Worm (Caenorhabditis elegans) whole organism, midembryonic: ENCODE results near the gene Y75B8A.24.

Experiments
- T22C8.4 ChIP-seq: fragments of 200-800 bp; sonication (Bioruptor generic); IDR thresholded peaks from 2 replicates; pipeline ENCODE4 v1.3.6; 2022; ENCODE audit warnings: missing genetic modification characterization, missing compliant biosample characterization
- cog-1 ChIP-seq: sonication (generic microtip); optimal IDR thresholded peaks from 2 replicates; lab custom pipeline; 2016; ENCODE audit warnings: missing genetic modification characterization, missing compliant biosample characterization
- flt-1 ChIP-seq: fragments of 200-800 bp; sonication (Bioruptor generic); IDR thresholded peaks from 2 replicates; pipeline ENCODE4 v1.3.6; 2022; ENCODE audit warnings: missing genetic modification characterization, missing compliant biosample characterization
- klf-2 ChIP-seq: fragments of 200-800 bp; sonication (Bioruptor generic); conservative IDR thresholded peaks from 2 replicates; pipeline ENCODE4 v1.3.6; 2022; ENCODE audit warnings: missing genetic modification reagents, missing genetic modification characterization, missing compliant biosample characterization
- med-1 ChIP-seq: sonication (generic microtip); optimal IDR thresholded peaks from 2 replicates; lab custom pipeline; 2017; ENCODE audit warnings: missing genetic modification characterization, mild to moderate bottlenecking, missing compliant biosample characterization, antibody characterized with exemption, missing genetic modification reagents; ENCODE audit not compliant: insufficient read depth
- ref-1 ChIP-seq: fragments of 200-800 bp; sonication (Bioruptor generic); conservative IDR thresholded peaks from 2 replicates; pipeline ENCODE4 v1.3.6; 2022; ENCODE audit warnings: missing genetic modification reagents, missing genetic modification characterization, missing compliant biosample characterization
- tab-1 ChIP-seq: fragments of 200-800 bp; sonication (Bioruptor generic); IDR thresholded peaks from 2 replicates; pipeline ENCODE4 v1.3.6; 2022; ENCODE audit warnings: missing genetic modification characterization, missing compliant biosample characterization
- ztf-23 ChIP-seq: fragments of 200-800 bp; sonication (Bioruptor generic); IDR thresholded peaks from 2 replicates; pipeline ENCODE4 v1.3.6; 2022; ENCODE audit warnings: missing genetic modification reagents, missing genetic modification characterization, missing compliant biosample characterization
- ztf-29 ChIP-seq: fragments of 200-800 bp; sonication (Bioruptor generic); IDR thresholded peaks from 2 replicates; pipeline ENCODE4 v1.3.6; 2022; ENCODE audit warnings: missing genetic modification reagents, missing genetic modification characterization, missing compliant biosample characterization

The Y75B8A.24 gene

ce11 chrIII:12273598-12274090 lies at the start of gene Y75B8A.24, which contains the start of gene Y75B8A.25:
TSS of gene Y75B8A.24 (minus strand) at chrIII:12273752.
TSS of gene Y75B8A.25 (plus strand) at chrIII:12274040.
- TF ChIP-seq ztf-23 (GFP tag; lab: Robert Waterston, UW) (0 out of 2 replicates have a peak, but pooled peaks have one; percentile 57), klf-2 (GFP tag; lab: Robert Waterston, UW) (no peak), ref-1 (GFP tag; lab: Robert Waterston, UW) (no peak), flt-1 (GFP tag; lab: Robert Waterston, UW) (0 out of 2 replicates have a peak, but pooled peaks have one; percentile 18)

DNA sequence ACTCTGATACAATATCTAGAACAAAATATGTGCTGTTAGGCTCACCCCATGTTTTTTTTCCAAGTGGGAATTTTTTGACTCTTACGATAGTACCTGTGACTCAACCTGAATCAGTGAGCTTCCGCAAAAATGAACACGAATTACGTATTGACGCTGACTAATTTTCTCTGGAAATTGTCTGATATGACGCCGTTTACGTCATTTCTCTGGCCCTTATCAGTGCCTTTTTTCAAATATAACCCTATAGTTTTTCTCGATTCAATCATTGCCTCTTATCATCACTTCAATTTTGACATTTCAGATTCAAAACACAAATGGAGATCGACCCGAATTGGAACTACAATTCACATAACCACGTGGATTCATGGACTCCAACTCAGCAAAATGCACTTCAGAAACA lies 45.2 kb upstream of the Y75B8A.24 start, which contains the start of gene Y75B8A.28:
Gene Y75B8A.28 (plus strand): TSS at position 296 of the 400 bp plus-strand sequence.
- no peak for TF ChIP-seq ref-1 (GFP tag; lab: Robert Waterston, UW)
- no peak for TF ChIP-seq cog-1
- no peak for TF ChIP-seq T22C8.4 (GFP tag; lab: Robert Waterston, UW)
- no peak for TF ChIP-seq ztf-29 (GFP tag; lab: Robert Waterston, UW)
- TF ChIP-seq flt-1 (GFP tag; lab: Robert Waterston, UW) = no peak
- no peak for TF ChIP-seq tab-1 (GFP tag; lab: Robert Waterston, UW)
- no peak for TF ChIP-seq ztf-23 (GFP tag; lab: Robert Waterston, UW)
- TF ChIP-seq med-1 (GFP tag; lab: Kevin White, UChicago) = no peak
- TF ChIP-seq klf-2 (GFP tag; lab: Robert Waterston, UW) = no peak

DNA sequence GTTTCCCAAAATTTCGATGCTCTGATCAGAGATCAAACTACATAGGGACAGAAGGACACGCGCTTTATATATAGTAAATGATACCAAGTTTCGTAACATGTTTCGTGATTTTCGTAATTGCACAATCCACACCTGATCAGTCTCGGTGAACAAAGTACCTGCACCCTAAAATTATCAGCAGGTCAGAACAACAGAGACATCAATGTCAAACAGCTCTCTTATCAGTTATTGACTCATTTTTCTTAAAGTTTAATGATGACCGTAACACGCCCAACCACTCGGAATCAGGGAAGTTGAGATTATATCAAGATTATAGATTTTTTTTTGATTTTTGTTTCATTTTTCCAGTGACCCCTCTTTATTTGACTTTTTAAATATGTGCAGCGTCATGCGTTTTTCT lies 43.9 kb upstream of the Y75B8A.24 start:
- TF ChIP-seq ztf-23 (GFP tag; lab: Robert Waterston, UW) = no peak
- no peak for TF ChIP-seq tab-1 (GFP tag; lab: Robert Waterston, UW)
- TF ChIP-seq ztf-29 (GFP tag; lab: Robert Waterston, UW) = no peak
- no peak for TF ChIP-seq cog-1
- no peak for TF ChIP-seq ref-1 (GFP tag; lab: Robert Waterston, UW)
- TF ChIP-seq T22C8.4 (GFP tag; lab: Robert Waterston, UW) = no peak
- TF ChIP-seq flt-1 (GFP tag; lab: Robert Waterston, UW) = no peak
- no peak for TF ChIP-seq klf-2 (GFP tag; lab: Robert Waterston, UW)
- TF ChIP-seq med-1 (GFP tag; lab: Kevin White, UChicago) = no peak

DNA sequence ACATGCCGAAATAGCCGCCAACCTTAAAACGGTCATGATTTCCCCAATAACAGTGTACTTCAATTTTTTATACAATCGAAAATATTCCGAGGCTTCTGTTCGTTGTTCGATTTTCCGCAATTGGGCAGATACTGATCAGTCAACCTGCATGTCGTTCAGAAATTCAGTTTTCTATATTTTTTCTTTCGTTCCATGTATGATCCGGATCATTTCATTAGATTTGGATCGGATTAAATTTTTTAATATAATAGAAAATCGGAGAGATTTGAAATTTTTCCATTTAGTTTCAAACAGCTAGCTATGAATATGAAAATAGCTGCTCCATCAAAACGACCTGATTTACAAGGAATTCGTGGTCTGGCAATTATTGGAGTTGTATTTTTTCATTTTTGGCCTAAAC lies 41.6 kb upstream of the Y75B8A.24 start, which contains the start of gene Y75B8A.37:
Gene Y75B8A.37 (plus strand): TSS at position 301 of the 400 bp plus-strand sequence.
- no peak for TF ChIP-seq ztf-29 (GFP tag; lab: Robert Waterston, UW)
- TF ChIP-seq med-1 (GFP tag; lab: Kevin White, UChicago) = no peak
- no peak for TF ChIP-seq tab-1 (GFP tag; lab: Robert Waterston, UW)
- TF ChIP-seq T22C8.4 (GFP tag; lab: Robert Waterston, UW) = no peak
- no peak for TF ChIP-seq flt-1 (GFP tag; lab: Robert Waterston, UW)
- no peak for TF ChIP-seq cog-1
- no peak for TF ChIP-seq klf-2 (GFP tag; lab: Robert Waterston, UW)
- TF ChIP-seq ztf-23 (GFP tag; lab: Robert Waterston, UW) = no peak
- TF ChIP-seq ref-1 (GFP tag; lab: Robert Waterston, UW) = no peak

DNA sequence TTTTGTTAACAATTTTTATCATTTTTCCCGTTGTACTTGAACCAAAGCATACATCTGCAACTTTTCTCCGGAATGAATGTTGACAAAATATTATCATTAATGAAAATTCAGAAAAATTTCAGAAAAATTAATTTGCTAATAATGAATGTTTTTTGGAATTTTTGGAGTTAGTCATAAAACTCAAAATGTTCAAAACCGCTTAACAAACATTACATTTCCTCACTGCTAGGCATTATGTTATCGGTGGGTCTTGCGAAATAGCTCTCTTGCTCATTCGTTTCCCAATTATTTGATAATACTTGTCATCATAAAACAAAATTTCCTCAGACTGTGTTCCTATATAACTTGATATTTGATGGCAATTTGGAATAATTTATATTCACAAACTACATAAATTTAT lies 39.3 kb upstream of the Y75B8A.24 start, which contains the start of gene Y75B8A.39:
Gene Y75B8A.39 (plus strand): TSS at position 301 of the 400 bp plus-strand sequence.
- TF ChIP-seq med-1 (GFP tag; lab: Kevin White, UChicago) = no peak
- TF ChIP-seq cog-1 = no peak
- TF ChIP-seq klf-2 (GFP tag; lab: Robert Waterston, UW) = no peak
- no peak for TF ChIP-seq ztf-29 (GFP tag; lab: Robert Waterston, UW)
- no peak for TF ChIP-seq flt-1 (GFP tag; lab: Robert Waterston, UW)
- no peak for TF ChIP-seq ztf-23 (GFP tag; lab: Robert Waterston, UW)
- no peak for TF ChIP-seq ref-1 (GFP tag; lab: Robert Waterston, UW)

DNA sequence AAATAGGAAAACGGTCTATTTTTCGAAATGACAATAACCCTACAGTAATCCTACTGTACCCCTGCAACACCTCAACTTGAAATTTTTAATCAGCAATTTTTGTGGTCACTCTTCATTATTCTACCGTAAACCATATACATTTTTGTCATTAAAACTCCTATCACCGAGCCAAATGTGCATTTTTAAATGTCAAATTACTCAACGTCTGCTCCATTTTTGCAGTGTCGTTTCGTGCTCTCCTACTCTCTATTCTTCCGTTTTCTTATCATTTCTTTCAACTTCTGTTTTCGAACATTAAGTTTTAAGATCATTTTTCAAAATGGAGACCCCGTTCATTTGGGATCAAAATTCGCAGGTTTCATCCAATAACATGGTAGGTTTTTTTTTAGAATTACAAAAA lies 33.9 kb upstream of the Y75B8A.24 start, which contains the start of gene pqn-92:
Gene pqn-92 (plus strand): TSS at position 307 of the 400 bp plus-strand sequence.
- TF ChIP-seq ztf-23 (GFP tag; lab: Robert Waterston, UW) = no peak
- TF ChIP-seq klf-2 (GFP tag; lab: Robert Waterston, UW) = no peak
- no peak for TF ChIP-seq T22C8.4 (GFP tag; lab: Robert Waterston, UW)
- TF ChIP-seq ztf-29 (GFP tag; lab: Robert Waterston, UW) = no peak
- no peak for TF ChIP-seq med-1 (GFP tag; lab: Kevin White, UChicago)
- no peak for TF ChIP-seq tab-1 (GFP tag; lab: Robert Waterston, UW)
- no peak for TF ChIP-seq flt-1 (GFP tag; lab: Robert Waterston, UW)
- no peak for TF ChIP-seq ref-1 (GFP tag; lab: Robert Waterston, UW)

DNA sequence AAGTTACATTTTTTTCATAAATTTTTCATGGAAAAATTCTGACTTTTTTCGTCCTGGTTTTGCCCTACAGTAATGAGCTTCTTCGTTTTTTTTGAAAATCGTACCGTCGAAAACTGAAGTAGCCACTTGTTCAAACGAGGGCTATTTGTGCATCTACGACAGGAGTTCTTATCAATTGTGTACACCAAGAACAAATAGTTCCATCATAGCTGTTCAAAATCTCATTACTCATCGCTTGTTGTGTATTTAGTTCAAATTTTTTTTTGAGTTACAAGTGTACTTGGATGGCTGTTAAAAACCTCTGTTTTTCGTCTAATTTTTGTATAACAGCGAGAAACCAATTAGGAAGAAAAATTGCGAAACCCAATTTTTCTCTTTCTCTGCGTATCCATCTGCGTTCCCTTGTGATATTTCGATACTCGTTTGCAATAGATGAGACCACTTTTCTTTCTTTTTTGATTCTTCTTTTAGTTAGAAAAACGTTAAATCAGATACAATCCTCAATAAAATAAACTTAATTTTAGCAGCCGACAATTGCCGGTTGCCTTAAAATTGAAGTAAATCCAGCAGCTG lies 31.3 kb upstream of the Y75B8A.24 start:
- TF ChIP-seq tab-1 (GFP tag; lab: Robert Waterston, UW) = no peak
- TF ChIP-seq ztf-23 (GFP tag; lab: Robert Waterston, UW) = no peak
- no peak for TF ChIP-seq ztf-29 (GFP tag; lab: Robert Waterston, UW)
- no peak for TF ChIP-seq klf-2 (GFP tag; lab: Robert Waterston, UW)
- no peak for TF ChIP-seq T22C8.4 (GFP tag; lab: Robert Waterston, UW)
- TF ChIP-seq cog-1 = no peak
- TF ChIP-seq flt-1 (GFP tag; lab: Robert Waterston, UW) = no peak
- TF ChIP-seq ref-1 (GFP tag; lab: Robert Waterston, UW) = no peak
- no peak for TF ChIP-seq med-1 (GFP tag; lab: Kevin White, UChicago)

DNA sequence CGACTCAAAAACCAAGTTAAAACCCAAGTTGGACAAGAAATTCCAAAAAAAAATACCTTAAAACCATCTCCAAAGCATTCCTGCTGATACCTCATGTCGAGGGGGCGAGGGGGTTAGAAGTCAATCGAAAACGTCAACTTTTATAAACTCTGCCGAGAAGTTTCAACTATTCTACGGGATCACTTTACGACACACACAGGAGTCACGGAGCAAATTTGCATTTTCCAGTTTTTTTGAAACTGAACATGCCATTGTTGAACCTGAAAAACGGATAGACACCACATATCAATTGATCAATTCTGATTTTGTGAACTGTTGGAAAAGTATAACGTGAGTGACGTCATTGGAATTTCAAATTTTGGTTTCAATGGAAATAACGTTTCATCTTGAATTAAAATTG lies 29.5 kb upstream of the Y75B8A.24 start, which contains the start of gene mrp-8:
Gene mrp-8 (minus strand): TSS at position 101 of the 400 bp plus-strand sequence.
- TF ChIP-seq ref-1 (GFP tag; lab: Robert Waterston, UW) = no peak
- no peak for TF ChIP-seq T22C8.4 (GFP tag; lab: Robert Waterston, UW)
- no peak for TF ChIP-seq flt-1 (GFP tag; lab: Robert Waterston, UW)
- no peak for TF ChIP-seq cog-1
- no peak for TF ChIP-seq klf-2 (GFP tag; lab: Robert Waterston, UW)
- TF ChIP-seq ztf-29 (GFP tag; lab: Robert Waterston, UW) = no peak
- TF ChIP-seq tab-1 (GFP tag; lab: Robert Waterston, UW) = no peak
